Fruit fly (Drosophila melanogaster) whole organism, embryonic: ENCODE data around the gene heph.

Source experiments
- CG10274 ChIP-seq: fragments of 200-800 bp; sonication (Bioruptor generic); optimal IDR thresholded peaks from 3 replicates; lab custom pipeline; 2017; ENCODE audit warnings: missing biosample characterization, mild to moderate bottlenecking, missing genetic modification characterization
- CG10366 ChIP-seq: fragments of 200-800 bp; sonication (Bioruptor generic); IDR thresholded peaks from 2 replicates; pipeline ENCODE4 v1.3.6; 2022; ENCODE audit warnings: missing biosample characterization, missing genetic modification characterization
- CG10959 ChIP-seq: fragments of 200-800 bp; sonication (Bioruptor generic); IDR thresholded peaks from 2 replicates; pipeline ENCODE4 v1.3.6; 2022; ENCODE audit warnings: missing biosample characterization, missing genetic modification characterization
- CG11504 ChIP-seq: fragments of 200-800 bp; sonication (Bioruptor generic); optimal IDR thresholded peaks from 3 replicates; lab custom pipeline; 2019; ENCODE audit warnings: missing biosample characterization, mild to moderate bottlenecking, missing genetic modification characterization, moderate library complexity
- CG11723 ChIP-seq: fragments of 200-800 bp; sonication (Bioruptor generic); optimal IDR thresholded peaks from 2 replicates; lab custom pipeline; 2017; ENCODE audit warnings: missing biosample characterization, mild to moderate bottlenecking, missing genetic modification characterization
- CG12391 ChIP-seq: fragments of 200-800 bp; sonication (Bioruptor generic); optimal IDR thresholded peaks from 3 replicates; lab custom pipeline; 2018; ENCODE audit warnings: missing biosample characterization, mild to moderate bottlenecking, missing genetic modification characterization, moderate library complexity
- CG1603 ChIP-seq: fragments of 200-800 bp; sonication (Bioruptor generic); optimal IDR thresholded peaks from 2 replicates; lab custom pipeline; 2019; ENCODE audit warnings: missing biosample characterization, mild to moderate bottlenecking, missing genetic modification characterization, moderate library complexity
- CG17359 ChIP-seq: fragments of 200-800 bp; sonication (Bioruptor generic); optimal IDR thresholded peaks from 3 replicates; lab custom pipeline; 2018; ENCODE audit warnings: missing biosample characterization, mild to moderate bottlenecking, missing genetic modification characterization, moderate library complexity
- CG17361 ChIP-seq: fragments of 200-800 bp; sonication (Bioruptor generic); IDR thresholded peaks from 3 replicates; pipeline ENCODE4 v1.3.6; 2022; ENCODE audit warnings: missing biosample characterization, missing genetic modification characterization
- CG18262 ChIP-seq: fragments of 200-800 bp; optimal IDR thresholded peaks from 3 replicates; lab custom pipeline; 2019; ENCODE audit warnings: missing biosample characterization, mild to moderate bottlenecking, missing genetic modification characterization, moderate library complexity
- CG18476 ChIP-seq: fragments of 200-800 bp; sonication (Bioruptor generic); optimal IDR thresholded peaks from 2 replicates; lab custom pipeline; 2016; ENCODE audit warnings: missing biosample characterization, mild to moderate bottlenecking, missing genetic modification characterization
- CG18599 ChIP-seq: fragments of 200-800 bp; sonication (Bioruptor generic); optimal IDR thresholded peaks from 3 replicates; lab custom pipeline; 2017; ENCODE audit warnings: missing biosample characterization, missing genetic modification characterization, mild to moderate bottlenecking, moderate library complexity, missing genetic modification reagents
- CG2678 ChIP-seq: fragments of 200-800 bp; sonication (Bioruptor generic); optimal IDR thresholded peaks from 3 replicates; lab custom pipeline; 2019; ENCODE audit warnings: missing biosample characterization, mild to moderate bottlenecking, missing genetic modification characterization, moderate library complexity
- CG2712 ChIP-seq: fragments of 200-800 bp; optimal IDR thresholded peaks from 3 replicates; lab custom pipeline; 2019; ENCODE audit warnings: missing biosample characterization, mild to moderate bottlenecking, missing genetic modification characterization, moderate library complexity
- CG31388 ChIP-seq: fragments of 200-800 bp; sonication (Bioruptor generic); optimal IDR thresholded peaks from 2 replicates; lab custom pipeline; 2016; ENCODE audit warnings: missing biosample characterization, missing genetic modification characterization
- CG43689 ChIP-seq: fragments of 200-800 bp; sonication (Bioruptor generic); IDR thresholded peaks from 2 replicates; pipeline ENCODE4 v1.3.6; 2022; ENCODE audit warnings: missing biosample characterization, missing genetic modification characterization
- CG4424 ChIP-seq: fragments of 200-800 bp; sonication (Bioruptor generic); optimal IDR thresholded peaks from 3 replicates; lab custom pipeline; 2016; ENCODE audit warnings: missing biosample characterization, missing genetic modification characterization
- CG6254 ChIP-seq: fragments of 200-800 bp; sonication (Bioruptor generic); optimal IDR thresholded peaks from 3 replicates; lab custom pipeline; 2017; ENCODE audit warnings: mild to moderate bottlenecking, missing biosample characterization, missing genetic modification reagents, missing genetic modification characterization
- CG7556 ChIP-seq: fragments of 200-800 bp; sonication (Bioruptor generic); optimal IDR thresholded peaks from 2 replicates; lab custom pipeline; 2017; ENCODE audit warnings: missing biosample characterization, mild to moderate bottlenecking, missing genetic modification characterization
- CG7786 ChIP-seq: fragments of 200-800 bp; sonication (Bioruptor generic); optimal IDR thresholded peaks from 2 replicates; lab custom pipeline; 2016; ENCODE audit warnings: missing biosample characterization, missing genetic modification characterization
- CG7839 ChIP-seq: fragments of 200-800 bp; sonication (Bioruptor generic); optimal IDR thresholded peaks from 3 replicates; lab custom pipeline; 2018; ENCODE audit warnings: missing biosample characterization, mild to moderate bottlenecking, missing genetic modification characterization, moderate library complexity
- CG9215 ChIP-seq: fragments of 200-800 bp; sonication (Bioruptor generic); IDR thresholded peaks from 2 replicates; pipeline ENCODE4 v1.3.6; 2022; ENCODE audit warnings: missing biosample characterization, missing genetic modification characterization
- CoRest ChIP-seq: fragments of 200-800 bp; sonication (Bioruptor generic); optimal IDR thresholded peaks from 3 replicates; lab custom pipeline; 2018; ENCODE audit warnings: missing biosample characterization, mild to moderate bottlenecking, missing genetic modification characterization, moderate library complexity
- D ChIP-seq, 2 experiments: fragments of 200-800 bp in 1 of 2; fragments of >200 bp in 1 of 2; sonication (Bioruptor generic) in 1 of 2; optimal IDR thresholded peaks; 2 replicates in 1 of 2; 3 replicates in 1 of 2; lab custom pipeline; 2017; ENCODE audit warnings: mild to moderate bottlenecking in 1 of 2, missing biosample characterization in 1 of 2, missing genetic modification characterization in 1 of 2, missing genetic modification reagents in 1 of 2
- D19A ChIP-seq: fragments of 200-800 bp; optimal IDR thresholded peaks from 3 replicates; lab custom pipeline; 2019; ENCODE audit warnings: missing biosample characterization, mild to moderate bottlenecking, missing genetic modification characterization, moderate library complexity
- Deaf1 ChIP-seq: fragments of 200-800 bp; optimal IDR thresholded peaks from 3 replicates; lab custom pipeline; 2019; ENCODE audit warnings: missing biosample characterization, mild to moderate bottlenecking, missing genetic modification characterization, moderate library complexity
- Dfd ChIP-seq, 2 experiments: fragments of >200 bp; optimal IDR thresholded peaks; 2 replicates each; lab custom pipeline; 2017; ENCODE audit warnings: missing biosample characterization in 2 of 2, missing genetic modification characterization in 2 of 2
- E2f1 ChIP-seq: fragments of 200-800 bp; sonication (Bioruptor generic); IDR thresholded peaks from 2 replicates; pipeline ENCODE4 v1.3.6; 2022; ENCODE audit warnings: missing biosample characterization, missing genetic modification characterization
- GATAe ChIP-seq: fragments of 200-800 bp; sonication (Bioruptor generic); conservative IDR thresholded peaks from 2 replicates; pipeline ENCODE4 v1.3.6; 2022; ENCODE audit warnings: missing biosample characterization, missing genetic modification characterization
- H2.0 ChIP-seq: fragments of 200-800 bp; sonication (Bioruptor generic); IDR thresholded peaks from 2 replicates; pipeline ENCODE4 v1.3.6; 2022; ENCODE audit warnings: missing biosample characterization, missing genetic modification characterization
- Hr51 ChIP-seq, 2 experiments: fragments of 200-800 bp; sonication (Bioruptor generic); optimal IDR thresholded peaks; 2 replicates in 1 of 2; 3 replicates in 1 of 2; lab custom pipeline; 2016 to 2018; ENCODE audit warnings: missing biosample characterization in 2 of 2, missing genetic modification characterization in 2 of 2, mild to moderate bottlenecking in 1 of 2, moderate library complexity in 1 of 2
- Lhr ChIP-seq: fragments of 200-800 bp; sonication (Bioruptor generic); optimal IDR thresholded peaks from 3 replicates; lab custom pipeline; 2017; ENCODE audit warnings: mild to moderate bottlenecking, missing biosample characterization, missing genetic modification reagents, missing genetic modification characterization
- PHDP ChIP-seq: fragments of 200-800 bp; sonication (Bioruptor generic); optimal IDR thresholded peaks from 3 replicates; lab custom pipeline; 2018; ENCODE audit warnings: missing biosample characterization, mild to moderate bottlenecking, missing genetic modification characterization, moderate library complexity
- Sin3A ChIP-seq: fragments of >200 bp; optimal IDR thresholded peaks from 2 replicates; lab custom pipeline; 2018
- Xrp1 ChIP-seq: fragments of 200-800 bp; sonication (Bioruptor generic); IDR thresholded peaks from 2 replicates; pipeline ENCODE4 v1.3.6; 2022; ENCODE audit warnings: missing biosample characterization, missing genetic modification characterization
- ato ChIP-seq: fragments of 200-800 bp; sonication (Bioruptor generic); IDR thresholded peaks from 2 replicates; pipeline ENCODE4 v1.3.6; 2022; ENCODE audit warnings: missing biosample characterization, missing genetic modification characterization; ENCODE audit not compliant: partially characterized antibody
- bab2 ChIP-seq: fragments of 200-800 bp; sonication (Bioruptor generic); optimal IDR thresholded peaks from 2 replicates; lab custom pipeline; 2016; ENCODE audit warnings: missing biosample characterization, missing genetic modification characterization
- dmrt11E ChIP-seq: fragments of 200-800 bp; sonication (Bioruptor generic); optimal IDR thresholded peaks from 3 replicates; lab custom pipeline; 2018; ENCODE audit warnings: missing biosample characterization, mild to moderate bottlenecking, missing genetic modification characterization, moderate library complexity
- gce ChIP-seq: fragments of 200-800 bp; sonication (Bioruptor generic); IDR thresholded peaks from 3 replicates; pipeline ENCODE4 v1.3.6; 2022; ENCODE audit warnings: missing biosample characterization, missing genetic modification characterization
- gcm2 ChIP-seq: fragments of 200-800 bp; sonication (Bioruptor generic); optimal IDR thresholded peaks from 2 replicates; lab custom pipeline; 2016; ENCODE audit warnings: missing biosample characterization, missing genetic modification characterization
- gem ChIP-seq: fragments of 200-800 bp; sonication (Bioruptor generic); optimal IDR thresholded peaks from 2 replicates; lab custom pipeline; 2019; ENCODE audit warnings: missing biosample characterization, mild to moderate bottlenecking, missing genetic modification characterization, moderate library complexity
- lov ChIP-seq, 2 experiments: fragments of 200-800 bp in 1 of 2; fragments of >200 bp in 1 of 2; sonication (Bioruptor generic) in 1 of 2; IDR thresholded peaks in 1 of 2; optimal IDR thresholded peaks in 1 of 2; 2 replicates in 1 of 2; 3 replicates in 1 of 2; pipeline versions ENCODE4 v1.3.6 to Lab custom; 2017 to 2022; ENCODE audit warnings: missing biosample characterization in 1 of 2, missing genetic modification characterization in 1 of 2
- oc ChIP-seq: fragments of 200-800 bp; sonication (Bioruptor generic); optimal IDR thresholded peaks from 2 replicates; lab custom pipeline; 2018; ENCODE audit warnings: missing biosample characterization, mild to moderate bottlenecking, missing genetic modification characterization, moderate library complexity
- phol ChIP-seq: fragments of 200-800 bp; sonication (Bioruptor generic); optimal IDR thresholded peaks from 3 replicates; lab custom pipeline; 2018; ENCODE audit warnings: missing biosample characterization, mild to moderate bottlenecking, missing genetic modification characterization, moderate library complexity
- pros ChIP-seq: fragments of 200-800 bp; sonication (Bioruptor generic); optimal IDR thresholded peaks from 3 replicates; lab custom pipeline; 2019; ENCODE audit warnings: missing biosample characterization, mild to moderate bottlenecking, missing genetic modification characterization, moderate library complexity
- psq ChIP-seq: fragments of 200-800 bp; sonication (Bioruptor generic); optimal IDR thresholded peaks from 2 replicates; lab custom pipeline; 2017; ENCODE audit warnings: missing biosample characterization, missing genetic modification characterization
- sqz ChIP-seq: fragments of 200-800 bp; sonication (Bioruptor generic); optimal IDR thresholded peaks from 3 replicates; lab custom pipeline; 2018; ENCODE audit warnings: missing biosample characterization, mild to moderate bottlenecking, missing genetic modification characterization
- stc ChIP-seq: fragments of 200-800 bp; sonication (Bioruptor generic); IDR thresholded peaks from 2 replicates; pipeline ENCODE4 v1.3.6; 2022; ENCODE audit warnings: missing biosample characterization, missing genetic modification characterization
- tio ChIP-seq: fragments of 200-800 bp; sonication (Bioruptor generic); optimal IDR thresholded peaks from 2 replicates; lab custom pipeline; 2017; ENCODE audit warnings: missing biosample characterization, missing genetic modification characterization, inconsistent platforms
- unpg ChIP-seq: fragments of 200-800 bp; sonication (Bioruptor generic); optimal IDR thresholded peaks from 3 replicates; lab custom pipeline; 2018; ENCODE audit warnings: missing biosample characterization, mild to moderate bottlenecking, missing genetic modification characterization, moderate library complexity

Gene heph

dm6 chr3R:31884752-31885151, 130.6 kb downstream of the heph start:
- no peak for TF ChIP-seq CG10366 (GFP tag; lab: Robert Waterston, UW)
- no peak for TF ChIP-seq CG10959 (GFP tag; lab: Robert Waterston, UW)
- TF ChIP-seq CG10274: no peak
- TF ChIP-seq D19A (tag; lab: Kevin White, UChicago): peak; percentile 33
- TF ChIP-seq CG7786 (GFP tag; lab: Kevin White, UChicago): no peak
- TF ChIP-seq psq (GFP tag; lab: Kevin White, UChicago): no peak
- TF ChIP-seq Dfd (GFP tag; optimal IDR thresholded peaks at IDR 0.05; lab: Kevin White, UChicago): no peak
- TF ChIP-seq CG18476 (GFP tag; lab: Kevin White, UChicago): no peak
- TF ChIP-seq Deaf1 (tag; lab: Kevin White, UChicago): no peak
- TF ChIP-seq CG11504: peak; percentile 49
- TF ChIP-seq gem (tag; lab: Kevin White, UChicago): peak; percentile 48
- peak; percentile 5 for TF ChIP-seq dmrt11E
- TF ChIP-seq GATAe (GFP tag; lab: Robert Waterston, UW): no peak
- peak; percentile 5 for TF ChIP-seq CG6254 (GFP tag; lab: Kevin White, UChicago)
- TF ChIP-seq CG17361: 0 out of 3 replicates have a peak, but pooled peaks have one; percentile 18
- TF ChIP-seq PHDP (tag; lab: Kevin White, UChicago): peak; percentile 2
- TF ChIP-seq unpg (GFP tag; lab: Kevin White, UChicago): peak; percentile 15
- peak; percentile 26 for TF ChIP-seq CG17359
- peak; percentile 49 for TF ChIP-seq CG2712
- peak; percentile 34 for TF ChIP-seq CG7556 (GFP tag; lab: Kevin White, UChicago)
- TF ChIP-seq Lhr (GFP tag; lab: Kevin White, UChicago): no peak
- no peak for TF ChIP-seq CG43689 (GFP tag; lab: Robert Waterston, UW)
- TF ChIP-seq CG1603: no peak
- TF ChIP-seq CG2678 (tag; lab: Kevin White, UChicago): peak; percentile 50
- TF ChIP-seq D (optimal IDR thresholded peaks at IDR 0.05; lab: Kevin White, UChicago): no peak
- TF ChIP-seq D (GFP tag; optimal IDR thresholded peaks at IDR 0.05; lab: Kevin White, UChicago): no peak
- TF ChIP-seq CG31388 (GFP tag; lab: Kevin White, UChicago): no peak
- TF ChIP-seq CG12391 (tag; lab: Kevin White, UChicago): peak; percentile 14
- no peak for TF ChIP-seq CG11723 (GFP tag; lab: Kevin White, UChicago)
- peak; percentile 12 for TF ChIP-seq CG4424 (GFP tag; lab: Kevin White, UChicago)
- no peak for TF ChIP-seq tio
- TF ChIP-seq stc: peak; percentile 40; the same call in 1 of the 2 replicates
- no peak for TF ChIP-seq CG9215 (GFP tag; lab: Robert Waterston, UW)
- peak; percentile 41 for TF ChIP-seq CG18262 (tag; lab: Kevin White, UChicago)
- TF ChIP-seq lov (optimal IDR thresholded peaks at IDR 0.05; lab: Kevin White, UChicago): no peak
- TF ChIP-seq lov (GFP tag; IDR thresholded peaks at IDR 0.05; lab: Robert Waterston, UW): no peak
- TF ChIP-seq CoRest (tag; lab: Kevin White, UChicago): peak; percentile 20
- TF ChIP-seq bab2: no peak
- TF ChIP-seq sqz (GFP tag; lab: Kevin White, UChicago): no peak
- peak in 1 of 2 experiments; percentile 19 for TF ChIP-seq Hr51 (GFP tag; optimal IDR thresholded peaks at IDR 0.05; lab: Kevin White, UChicago)
- no peak for TF ChIP-seq gcm2 (GFP tag; lab: Kevin White, UChicago)
- TF ChIP-seq CG7839 (tag; lab: Kevin White, UChicago): peak; percentile 12
- TF ChIP-seq Sin3A: no peak
- no peak for TF ChIP-seq H2.0 (GFP tag; lab: Robert Waterston, UW)
- no peak for TF ChIP-seq ato (GFP tag; lab: Robert Waterston, UW)
- TF ChIP-seq gce (GFP tag; lab: Robert Waterston, UW): no peak
- peak; percentile 25 for TF ChIP-seq CG18599 (GFP tag; lab: Kevin White, UChicago)
- TF ChIP-seq phol: peak; percentile 30
- no peak for TF ChIP-seq E2f1
- TF ChIP-seq oc (tag; lab: Kevin White, UChicago): no peak
- peak; percentile 30 for TF ChIP-seq pros (GFP tag; lab: Kevin White, UChicago)
- peak; percentile 60 for TF ChIP-seq Xrp1 (GFP tag; lab: Robert Waterston, UW)
